Worm (Caenorhabditis elegans) whole organism, late embryonic: ENCODE data around the gene pus-1.

Experiments
- C08G9.2 ChIP-seq: sonication (generic microtip); optimal IDR thresholded peaks from 2 replicates; lab custom pipeline; 2016; ENCODE audit warnings: mild to moderate bottlenecking, missing genetic modification characterization, moderate library complexity, missing compliant biosample characterization
- F13H6.1 ChIP-seq: sonication (generic microtip); optimal IDR thresholded peaks from 2 replicates; lab custom pipeline; 2016; ENCODE audit warnings: missing genetic modification characterization, missing compliant biosample characterization
- K02D7.2 ChIP-seq: sonication (generic microtip); optimal IDR thresholded peaks from 2 replicates; lab custom pipeline; 2017; ENCODE audit warnings: mild to moderate bottlenecking, missing genetic modification characterization, missing compliant biosample characterization
- K09A11.1 ChIP-seq: sonication (generic microtip); optimal IDR thresholded peaks from 2 replicates; lab custom pipeline; 2017; ENCODE audit warnings: antibody characterized with exemption, mild to moderate bottlenecking, missing genetic modification characterization, missing compliant biosample characterization; ENCODE audit not compliant: insufficient read depth
- ahr-1 ChIP-seq: sonication (generic microtip); optimal IDR thresholded peaks from 2 replicates; lab custom pipeline; 2016; ENCODE audit warnings: missing genetic modification characterization, missing compliant biosample characterization
- ama-1 ChIP-seq: fragments of 150-350 bp; optimal IDR thresholded peaks from 2 replicates; lab custom pipeline; 2014
- ceh-18 ChIP-seq: sonication (generic microtip); optimal IDR thresholded peaks from 2 replicates; lab custom pipeline; 2016; ENCODE audit warnings: missing genetic modification characterization, missing compliant biosample characterization
- ceh-19 ChIP-seq: fragments of 200-800 bp; sonication (Bioruptor generic); optimal IDR thresholded peaks from 2 replicates; lab custom pipeline; 2018; ENCODE audit warnings: mild to moderate bottlenecking, missing genetic modification characterization, missing compliant biosample characterization
- ceh-30 ChIP-seq: fragments of 150-350 bp; optimal IDR thresholded peaks from 2 replicates; lab custom pipeline; 2014; ENCODE audit warnings: missing biosample characterization, missing genetic modification characterization
- ceh-34 ChIP-seq: sonication (generic microtip); optimal IDR thresholded peaks from 2 replicates; lab custom pipeline; 2016; ENCODE audit warnings: mild to moderate bottlenecking, missing genetic modification characterization, missing compliant biosample characterization
- ceh-45 ChIP-seq: fragments of 200-800 bp; sonication (Bioruptor generic); IDR thresholded peaks from 2 replicates; pipeline ENCODE4 v1.3.6; 2022; ENCODE audit warnings: missing genetic modification reagents, missing genetic modification characterization, missing compliant biosample characterization
- ceh-9 ChIP-seq: sonication (generic microtip); optimal IDR thresholded peaks from 2 replicates; lab custom pipeline; 2016; ENCODE audit warnings: mild to moderate bottlenecking, missing genetic modification characterization, inconsistent platforms, missing compliant biosample characterization
- che-1 ChIP-seq: sonication (generic microtip); optimal IDR thresholded peaks from 2 replicates; lab custom pipeline; 2016; ENCODE audit warnings: mild to moderate bottlenecking, missing genetic modification characterization, missing compliant biosample characterization
- dmd-4 ChIP-seq: sonication (generic microtip); optimal IDR thresholded peaks from 2 replicates; lab custom pipeline; 2016; ENCODE audit warnings: borderline replicate concordance, missing genetic modification characterization, missing compliant biosample characterization
- dve-1 ChIP-seq: sonication (generic microtip); optimal IDR thresholded peaks from 2 replicates; lab custom pipeline; 2017; ENCODE audit warnings: antibody characterized with exemption, mild to moderate bottlenecking, missing genetic modification characterization, missing compliant biosample characterization
- ets-4 ChIP-seq: sonication (generic microtip); optimal IDR thresholded peaks from 2 replicates; lab custom pipeline; 2016; ENCODE audit warnings: missing genetic modification characterization, missing compliant biosample characterization
- eyg-1 ChIP-seq: sonication (generic microtip); optimal IDR thresholded peaks from 2 replicates; lab custom pipeline; 2016; ENCODE audit warnings: missing genotype, missing genetic modification characterization, missing compliant biosample characterization
- fkh-10 ChIP-seq: fragments of 150-350 bp; optimal IDR thresholded peaks from 2 replicates; lab custom pipeline; 2014; ENCODE audit warnings: missing biosample characterization, missing genetic modification reagents, missing genetic modification characterization
- gmeb-2 ChIP-seq: sonication (generic microtip); optimal IDR thresholded peaks from 2 replicates; lab custom pipeline; 2016; ENCODE audit warnings: missing genetic modification characterization, inconsistent platforms, missing compliant biosample characterization
- hlh-15 ChIP-seq: sonication (generic microtip); optimal IDR thresholded peaks from 2 replicates; lab custom pipeline; 2016; ENCODE audit warnings: missing genetic modification characterization, missing compliant biosample characterization
- hlh-30 ChIP-seq: sonication (generic microtip); optimal IDR thresholded peaks from 2 replicates; lab custom pipeline; 2017; ENCODE audit warnings: antibody characterized with exemption, missing genetic modification characterization, missing compliant biosample characterization; ENCODE audit not compliant: insufficient read depth
- hlh-6 ChIP-seq: sonication (generic microtip); optimal IDR thresholded peaks from 2 replicates; lab custom pipeline; 2016; ENCODE audit warnings: missing genotype, missing genetic modification characterization, missing compliant biosample characterization
- hlh-8 ChIP-seq: sonication (generic microtip); optimal IDR thresholded peaks from 2 replicates; lab custom pipeline; 2016; ENCODE audit warnings: missing genotype, missing genetic modification characterization, missing compliant biosample characterization
- lin-11 ChIP-seq: fragments of 200-800 bp; sonication (Bioruptor generic); optimal IDR thresholded peaks from 2 replicates; lab custom pipeline; 2018; ENCODE audit warnings: mild to moderate bottlenecking, missing genetic modification characterization, missing compliant biosample characterization
- madf-2 ChIP-seq: sonication (generic microtip); optimal IDR thresholded peaks from 2 replicates; lab custom pipeline; 2017; ENCODE audit warnings: missing genetic modification characterization, missing compliant biosample characterization
- mec-3 ChIP-seq: sonication (generic microtip); optimal IDR thresholded peaks from 2 replicates; lab custom pipeline; 2016; ENCODE audit warnings: borderline replicate concordance, missing genetic modification characterization, missing compliant biosample characterization
- nhr-232 ChIP-seq: sonication (generic microtip); optimal IDR thresholded peaks from 2 replicates; lab custom pipeline; 2016; ENCODE audit warnings: missing genetic modification characterization, missing compliant biosample characterization
- npax-4 ChIP-seq: sonication (generic microtip); optimal IDR thresholded peaks from 2 replicates; lab custom pipeline; 2016; ENCODE audit warnings: missing genetic modification characterization, missing compliant biosample characterization
- pag-3 ChIP-seq: sonication (generic microtip); optimal IDR thresholded peaks from 2 replicates; lab custom pipeline; 2016; ENCODE audit warnings: missing compliant biosample characterization, missing genetic modification characterization, borderline replicate concordance
- pat-9 ChIP-seq: fragments of 200-800 bp; sonication (Bioruptor generic); optimal IDR thresholded peaks from 2 replicates; lab custom pipeline; 2018; ENCODE audit warnings: mild to moderate bottlenecking, missing genetic modification characterization, moderate library complexity, missing compliant biosample characterization
- pax-1 ChIP-seq: fragments of 150-350 bp; optimal IDR thresholded peaks from 2 replicates; lab custom pipeline; 2014; ENCODE audit warnings: missing biosample characterization, missing genetic modification characterization
- pha-2 ChIP-seq: sonication (generic microtip); optimal IDR thresholded peaks from 2 replicates; lab custom pipeline; 2017; ENCODE audit warnings: mild to moderate bottlenecking, missing genetic modification characterization, missing compliant biosample characterization
- pha-4 ChIP-seq: fragments of 150-350 bp; optimal IDR thresholded peaks from 2 replicates; lab custom pipeline; 2018; ENCODE audit warnings: missing biosample characterization, missing genetic modification reagents, missing genetic modification characterization
- pros-1 ChIP-seq: fragments of 150-350 bp; optimal IDR thresholded peaks from 2 replicates; lab custom pipeline; 2014; ENCODE audit warnings: missing biosample characterization, missing genetic modification reagents, missing genetic modification characterization
- ref-2 ChIP-seq: sonication (generic microtip); optimal IDR thresholded peaks from 2 replicates; lab custom pipeline; 2016; ENCODE audit warnings: missing genetic modification characterization, missing compliant biosample characterization
- rnt-1 ChIP-seq: sonication (generic microtip); optimal IDR thresholded peaks from 2 replicates; lab custom pipeline; 2016; ENCODE audit warnings: missing genetic modification characterization, missing compliant biosample characterization
- sdc-2 ChIP-seq: sonication (generic microtip); optimal IDR thresholded peaks from 2 replicates; lab custom pipeline; 2016; ENCODE audit warnings: missing genotype, missing genetic modification characterization, missing compliant biosample characterization
- sox-4 ChIP-seq: sonication (generic microtip); optimal IDR thresholded peaks from 2 replicates; lab custom pipeline; 2017; ENCODE audit warnings: mild to moderate bottlenecking, missing genetic modification characterization, inconsistent platforms, missing compliant biosample characterization
- unc-42 ChIP-seq: sonication (generic microtip); optimal IDR thresholded peaks from 2 replicates; lab custom pipeline; 2016; ENCODE audit warnings: missing genotype, missing genetic modification characterization, missing compliant biosample characterization
- ztf-16 ChIP-seq: sonication (generic microtip); optimal IDR thresholded peaks from 2 replicates; lab custom pipeline; 2017; ENCODE audit warnings: missing genetic modification characterization, missing compliant biosample characterization

Gene pus-1

ce11 chrV:16794079-16794478 is 673 bp downstream of the pus-1 start:
- TF ChIP-seq eyg-1 (tag; lab: Kevin White, UChicago) (no peak), ahr-1 (tag; lab: Kevin White, UChicago) (no peak), pag-3 (tag; lab: Kevin White, UChicago) (no peak), hlh-6 (tag; lab: Kevin White, UChicago) (no peak), ref-2 (tag; lab: Kevin White, UChicago) (no peak), mec-3 (tag; lab: Kevin White, UChicago) (no peak), ceh-19 (GFP tag; lab: Kevin White, UChicago) (no peak), ceh-18 (tag; lab: Kevin White, UChicago) (no peak), lin-11 (tag; lab: Kevin White, UChicago) (no peak), gmeb-2 (no peak), pat-9 (tag; lab: Kevin White, UChicago) (no peak), dmd-4 (no peak), K02D7.2 (no peak), hlh-8 (tag; lab: Kevin White, UChicago) (no peak)
- TF ChIP-seq, all 69 proteins: peak for 0

DNA sequence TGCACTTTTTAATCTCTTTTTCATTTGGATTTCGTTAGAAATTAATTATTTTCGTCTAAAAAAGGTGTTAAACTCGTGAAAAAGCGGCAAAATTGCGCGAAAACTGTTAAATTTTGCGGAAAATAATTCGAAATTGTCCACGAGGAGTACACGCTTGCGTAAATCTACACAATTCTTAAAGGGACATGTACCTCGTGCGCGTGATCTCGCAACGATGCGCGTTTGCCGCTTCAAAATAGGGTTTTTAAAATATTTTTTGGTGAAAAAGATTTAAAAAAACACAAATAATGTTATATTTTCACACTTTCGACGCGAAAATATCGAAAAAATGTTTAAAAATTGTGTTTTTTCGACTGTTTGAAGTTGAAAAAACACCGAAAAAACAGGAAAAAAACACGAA is 1.4 kb downstream of the pus-1 start:
- no peak for TF ChIP-seq pha-2 (tag; lab: Kevin White, UChicago)
- no peak for TF ChIP-seq hlh-15
- TF ChIP-seq pha-4 (tag; lab: Kevin White, UChicago) = no peak
- TF ChIP-seq sox-4 (tag; lab: Kevin White, UChicago) = no peak
- no peak for TF ChIP-seq ceh-30
- TF ChIP-seq ahr-1 (tag; lab: Kevin White, UChicago) = no peak
- no peak for TF ChIP-seq mec-3 (tag; lab: Kevin White, UChicago)
- TF ChIP-seq hlh-30 = no peak
- TF ChIP-seq pros-1 (tag; lab: Kevin White, UChicago) = no peak
- TF ChIP-seq gmeb-2 = no peak
- TF ChIP-seq ztf-16 (tag; lab: Kevin White, UChicago) = no peak
- no peak for TF ChIP-seq nhr-232
- no peak for TF ChIP-seq F13H6.1 (tag; lab: Kevin White, UChicago)
- no peak for TF ChIP-seq dve-1
- no peak for TF ChIP-seq che-1 (tag; lab: Kevin White, UChicago)
- no peak for TF ChIP-seq K09A11.1 (tag; lab: Kevin White, UChicago)
- no peak for TF ChIP-seq unc-42 (tag; lab: Kevin White, UChicago)
- no peak for TF ChIP-seq sdc-2 (tag; lab: Kevin White, UChicago)

- TF ChIP-seq pax-1 (no peak), ets-4 (tag; lab: Kevin White, UChicago) (no peak), ama-1 (no peak), che-1 (tag; lab: Kevin White, UChicago) (no peak), hlh-8 (tag; lab: Kevin White, UChicago) (no peak), sox-4 (tag; lab: Kevin White, UChicago) (no peak), madf-2 (tag; lab: Kevin White, UChicago) (no peak)
- TF ChIP-seq, all 69 proteins: peak for 0
Measured at ce11 chrV:16792717-16793116, 2.0 kb downstream of the pus-1 start.

DNA sequence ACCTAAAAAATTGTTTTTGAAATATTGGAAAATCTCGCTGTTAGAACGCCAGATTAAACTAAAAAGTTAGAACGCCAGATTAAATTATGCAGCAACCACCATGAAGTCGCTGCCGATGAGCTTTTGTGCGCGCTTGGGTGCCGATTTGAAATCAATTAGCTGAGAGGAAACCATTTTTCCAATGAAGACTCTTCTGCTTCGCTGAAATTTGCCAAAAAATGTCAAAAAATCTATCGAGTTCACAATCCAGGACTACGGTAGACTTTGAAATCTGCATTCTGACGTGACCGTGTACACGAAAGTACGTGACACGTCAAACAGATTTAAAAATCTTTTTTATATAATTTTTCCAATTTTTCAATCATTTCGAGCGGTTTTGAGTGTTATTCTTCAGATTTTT is 5.8 kb downstream of the pus-1 start, which contains the start of gene immt-2:
Gene immt-2, plus strand, starts transcription at position 301 of the 400 bp plus-strand sequence.
- no peak for TF ChIP-seq ceh-45 (GFP tag; lab: Robert Waterston, UW)
- no peak for TF ChIP-seq ceh-34 (tag; lab: Kevin White, UChicago)
- no peak for TF ChIP-seq pat-9 (tag; lab: Kevin White, UChicago)
- TF ChIP-seq pax-1 = no peak
- TF ChIP-seq pha-2 (tag; lab: Kevin White, UChicago) = no peak
- TF ChIP-seq unc-42 (tag; lab: Kevin White, UChicago) = no peak
- TF ChIP-seq pros-1 (tag; lab: Kevin White, UChicago) = no peak
- no peak for TF ChIP-seq npax-4 (tag; lab: Kevin White, UChicago)
- no peak for TF ChIP-seq fkh-10 (GFP tag; lab: Kevin White, UChicago)
- no peak for TF ChIP-seq ceh-9 (tag; lab: Kevin White, UChicago)
- TF ChIP-seq sox-4 (tag; lab: Kevin White, UChicago) = no peak
- no peak for TF ChIP-seq C08G9.2 (tag; lab: Kevin White, UChicago)
- no peak for TF ChIP-seq rnt-1
